Worm (Caenorhabditis elegans) whole organism, late embryonic: ENCODE measurements around the gene C25G4.3.

Experiments
- F13H6.1 ChIP-seq: sonication (generic microtip); optimal IDR thresholded peaks from 2 replicates; lab custom pipeline; 2016; ENCODE audit warnings: missing genetic modification characterization, missing compliant biosample characterization
- K02D7.2 ChIP-seq: sonication (generic microtip); optimal IDR thresholded peaks from 2 replicates; lab custom pipeline; 2017; ENCODE audit warnings: mild to moderate bottlenecking, missing genetic modification characterization, missing compliant biosample characterization
- T23F11.4 ChIP-seq: fragments of 200-800 bp; sonication (Bioruptor generic); optimal IDR thresholded peaks from 2 replicates; lab custom pipeline; 2018; ENCODE audit warnings: mild to moderate bottlenecking, missing genetic modification characterization, missing compliant biosample characterization
- ama-1 ChIP-seq: fragments of 150-350 bp; optimal IDR thresholded peaks from 2 replicates; lab custom pipeline; 2014
- ceh-14 ChIP-seq: sonication (generic microtip); optimal IDR thresholded peaks from 2 replicates; lab custom pipeline; 2016; ENCODE audit warnings: missing genotype, missing genetic modification characterization, missing compliant biosample characterization
- ceh-18 ChIP-seq: sonication (generic microtip); optimal IDR thresholded peaks from 2 replicates; lab custom pipeline; 2016; ENCODE audit warnings: missing genetic modification characterization, missing compliant biosample characterization
- ceh-19 ChIP-seq: fragments of 200-800 bp; sonication (Bioruptor generic); optimal IDR thresholded peaks from 2 replicates; lab custom pipeline; 2018; ENCODE audit warnings: mild to moderate bottlenecking, missing genetic modification characterization, missing compliant biosample characterization
- ceh-24 ChIP-seq: sonication (generic microtip); optimal IDR thresholded peaks from 2 replicates; lab custom pipeline; 2016; ENCODE audit warnings: mild to moderate bottlenecking, missing genetic modification characterization, missing compliant biosample characterization
- ceh-30 ChIP-seq: fragments of 150-350 bp; optimal IDR thresholded peaks from 2 replicates; lab custom pipeline; 2014; ENCODE audit warnings: missing biosample characterization, missing genetic modification characterization
- ceh-34 ChIP-seq: sonication (generic microtip); optimal IDR thresholded peaks from 2 replicates; lab custom pipeline; 2016; ENCODE audit warnings: mild to moderate bottlenecking, missing genetic modification characterization, missing compliant biosample characterization
- ceh-6 ChIP-seq: fragments of 200-800 bp; sonication (Bioruptor generic); optimal IDR thresholded peaks from 2 replicates; lab custom pipeline; 2018; ENCODE audit warnings: mild to moderate bottlenecking, missing genetic modification characterization, missing compliant biosample characterization
- ceh-9 ChIP-seq: sonication (generic microtip); optimal IDR thresholded peaks from 2 replicates; lab custom pipeline; 2016; ENCODE audit warnings: mild to moderate bottlenecking, missing genetic modification characterization, inconsistent platforms, missing compliant biosample characterization
- elt-2 ChIP-seq: sonication (generic microtip); optimal IDR thresholded peaks from 2 replicates; lab custom pipeline; 2016; ENCODE audit warnings: missing genetic modification reagents, missing genetic modification characterization, missing compliant biosample characterization
- ets-4 ChIP-seq: sonication (generic microtip); optimal IDR thresholded peaks from 2 replicates; lab custom pipeline; 2016; ENCODE audit warnings: missing genetic modification characterization, missing compliant biosample characterization
- fkh-10 ChIP-seq: fragments of 150-350 bp; optimal IDR thresholded peaks from 2 replicates; lab custom pipeline; 2014; ENCODE audit warnings: missing biosample characterization, missing genetic modification reagents, missing genetic modification characterization
- gmeb-2 ChIP-seq: sonication (generic microtip); optimal IDR thresholded peaks from 2 replicates; lab custom pipeline; 2016; ENCODE audit warnings: missing genetic modification characterization, inconsistent platforms, missing compliant biosample characterization
- hlh-30 ChIP-seq: sonication (generic microtip); optimal IDR thresholded peaks from 2 replicates; lab custom pipeline; 2017; ENCODE audit warnings: antibody characterized with exemption, missing genetic modification characterization, missing compliant biosample characterization; ENCODE audit not compliant: insufficient read depth
- lim-6 ChIP-seq: sonication (generic microtip); optimal IDR thresholded peaks from 2 replicates; lab custom pipeline; 2016; ENCODE audit warnings: missing genetic modification characterization, missing compliant biosample characterization
- madf-2 ChIP-seq: sonication (generic microtip); optimal IDR thresholded peaks from 2 replicates; lab custom pipeline; 2017; ENCODE audit warnings: missing genetic modification characterization, missing compliant biosample characterization
- nfya-1 ChIP-seq: sonication (generic microtip); optimal IDR thresholded peaks from 2 replicates; lab custom pipeline; 2017; ENCODE audit warnings: missing genetic modification characterization, mild to moderate bottlenecking, missing compliant biosample characterization, antibody characterized with exemption, moderate library complexity
- npax-4 ChIP-seq: sonication (generic microtip); optimal IDR thresholded peaks from 2 replicates; lab custom pipeline; 2016; ENCODE audit warnings: missing genetic modification characterization, missing compliant biosample characterization
- odd-2 ChIP-seq: sonication (generic microtip); optimal IDR thresholded peaks from 2 replicates; lab custom pipeline; 2017; ENCODE audit warnings: antibody characterized with exemption, mild to moderate bottlenecking, missing genetic modification characterization, missing compliant biosample characterization
- pag-3 ChIP-seq: sonication (generic microtip); optimal IDR thresholded peaks from 2 replicates; lab custom pipeline; 2016; ENCODE audit warnings: missing compliant biosample characterization, missing genetic modification characterization, borderline replicate concordance
- pat-9 ChIP-seq: fragments of 200-800 bp; sonication (Bioruptor generic); optimal IDR thresholded peaks from 2 replicates; lab custom pipeline; 2018; ENCODE audit warnings: mild to moderate bottlenecking, missing genetic modification characterization, moderate library complexity, missing compliant biosample characterization
- pha-2 ChIP-seq: sonication (generic microtip); optimal IDR thresholded peaks from 2 replicates; lab custom pipeline; 2017; ENCODE audit warnings: mild to moderate bottlenecking, missing genetic modification characterization, missing compliant biosample characterization
- pha-4 ChIP-seq: fragments of 150-350 bp; optimal IDR thresholded peaks from 2 replicates; lab custom pipeline; 2018; ENCODE audit warnings: missing biosample characterization, missing genetic modification reagents, missing genetic modification characterization
- pros-1 ChIP-seq: fragments of 150-350 bp; optimal IDR thresholded peaks from 2 replicates; lab custom pipeline; 2014; ENCODE audit warnings: missing biosample characterization, missing genetic modification reagents, missing genetic modification characterization
- ref-2 ChIP-seq: sonication (generic microtip); optimal IDR thresholded peaks from 2 replicates; lab custom pipeline; 2016; ENCODE audit warnings: missing genetic modification characterization, missing compliant biosample characterization
- sdc-2 ChIP-seq: sonication (generic microtip); optimal IDR thresholded peaks from 2 replicates; lab custom pipeline; 2016; ENCODE audit warnings: missing genotype, missing genetic modification characterization, missing compliant biosample characterization
- tbx-7 ChIP-seq: sonication (generic microtip); optimal IDR thresholded peaks from 2 replicates; lab custom pipeline; 2016; ENCODE audit warnings: missing genotype, missing genetic modification characterization, missing compliant biosample characterization
- unc-3 ChIP-seq, 2 experiments: fragments of 200-800 bp in 1 of 2; sonication (Bioruptor generic) in 1 of 2; sonication (generic microtip) in 1 of 2; conservative IDR thresholded peaks in 1 of 2; optimal IDR thresholded peaks in 1 of 2; 2 replicates each; pipeline versions ENCODE4 v1.3.6 to Lab custom; 2016 to 2022; ENCODE audit warnings: missing compliant biosample characterization in 2 of 2, missing genetic modification characterization in 2 of 2, missing genetic modification reagents in 1 of 2
- unc-42 ChIP-seq: sonication (generic microtip); optimal IDR thresholded peaks from 2 replicates; lab custom pipeline; 2016; ENCODE audit warnings: missing genotype, missing genetic modification characterization, missing compliant biosample characterization
- unc-55 ChIP-seq: sonication (generic microtip); optimal IDR thresholded peaks from 2 replicates; lab custom pipeline; 2017; ENCODE audit warnings: missing biosample characterization, missing genetic modification reagents, missing genetic modification characterization
- unc-86 ChIP-seq: sonication (generic microtip); optimal IDR thresholded peaks from 2 replicates; lab custom pipeline; 2016; ENCODE audit warnings: missing genetic modification characterization, missing compliant biosample characterization
- ztf-16 ChIP-seq: sonication (generic microtip); optimal IDR thresholded peaks from 2 replicates; lab custom pipeline; 2017; ENCODE audit warnings: missing genetic modification characterization, missing compliant biosample characterization

Gene C25G4.3

DNA sequence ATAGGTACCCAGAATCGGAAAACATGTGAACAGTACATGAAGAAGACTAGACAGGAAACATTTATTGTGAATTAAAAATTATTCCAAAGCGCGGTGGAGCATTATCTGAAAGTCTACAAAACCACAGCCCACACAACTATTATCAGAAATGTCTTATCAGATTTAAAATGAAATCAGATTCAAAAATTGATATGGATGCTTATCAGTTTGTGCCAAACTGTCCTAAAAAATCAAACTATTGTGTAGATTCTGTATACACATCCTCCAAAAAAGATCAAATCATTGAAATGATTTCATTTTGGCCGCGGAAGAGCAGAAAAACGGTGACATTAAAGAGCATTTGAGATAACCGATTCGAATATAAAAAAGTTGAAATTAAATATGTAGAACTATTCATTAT lies 10.2 kb downstream of the C25G4.3 start, which contains the start of gene irg-4:
Gene irg-4 (plus strand): TSS at position 392 of the 400 bp plus-strand sequence.
- no peak for TF ChIP-seq unc-86 (tag; lab: Kevin White, UChicago)
- TF ChIP-seq elt-2: peak; percentile 77
- TF ChIP-seq, all 69 proteins: peak for 1

DNA sequence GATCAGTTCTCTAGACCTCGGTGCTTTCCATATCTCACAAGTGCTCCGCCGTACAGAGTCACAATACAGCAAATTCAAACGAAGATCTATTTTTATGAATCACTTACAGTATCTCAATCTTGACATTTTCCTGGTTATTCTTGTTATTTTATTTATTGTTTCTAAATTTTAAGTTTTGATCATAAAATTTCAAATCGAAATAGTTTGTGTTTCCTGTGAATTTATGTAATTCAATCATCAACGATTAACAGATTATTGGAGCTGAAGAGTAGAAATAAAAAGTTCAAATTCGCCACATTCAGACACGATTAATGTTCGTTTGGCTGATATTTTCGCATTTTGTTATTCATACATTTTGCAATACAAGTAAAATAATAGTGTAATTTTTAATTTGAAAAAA lies 13.3 kb downstream of the C25G4.3 start, which contains the start of gene clec-184:
Gene clec-184 (plus strand): TSS at position 301 of the 400 bp plus-strand sequence.
- no peak for TF ChIP-seq elt-2
- no peak for TF ChIP-seq odd-2
- TF ChIP-seq fkh-10 (GFP tag; lab: Kevin White, UChicago): no peak
- no peak for TF ChIP-seq ceh-19 (GFP tag; lab: Kevin White, UChicago)
- TF ChIP-seq nfya-1 (tag; lab: Kevin White, UChicago): no peak
- TF ChIP-seq K02D7.2 (tag; lab: Kevin White, UChicago): no peak

DNA sequence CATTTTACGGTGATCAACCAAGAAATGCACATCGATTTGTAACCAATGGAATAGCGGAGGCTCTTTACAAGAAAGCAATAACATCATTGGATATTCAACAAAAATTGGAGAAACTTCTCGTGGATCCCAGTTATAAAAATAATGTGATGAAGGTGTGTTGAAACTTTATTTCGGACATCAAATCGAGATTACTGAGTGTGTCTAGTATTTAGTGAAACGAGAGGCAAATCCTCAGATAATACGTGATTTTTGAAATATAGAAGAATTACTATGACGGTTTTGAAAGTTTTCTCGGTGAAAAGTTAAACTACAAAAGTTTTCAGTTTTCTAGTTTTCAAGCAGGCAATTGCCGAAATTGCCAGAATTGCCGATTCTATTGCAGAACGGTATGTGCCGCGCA lies 13.9 kb downstream of the C25G4.3 start:
- no peak for TF ChIP-seq ceh-6 (GFP tag; lab: Kevin White, UChicago)
- no peak for TF ChIP-seq ets-4 (tag; lab: Kevin White, UChicago)
- TF ChIP-seq sdc-2: no peak

DNA sequence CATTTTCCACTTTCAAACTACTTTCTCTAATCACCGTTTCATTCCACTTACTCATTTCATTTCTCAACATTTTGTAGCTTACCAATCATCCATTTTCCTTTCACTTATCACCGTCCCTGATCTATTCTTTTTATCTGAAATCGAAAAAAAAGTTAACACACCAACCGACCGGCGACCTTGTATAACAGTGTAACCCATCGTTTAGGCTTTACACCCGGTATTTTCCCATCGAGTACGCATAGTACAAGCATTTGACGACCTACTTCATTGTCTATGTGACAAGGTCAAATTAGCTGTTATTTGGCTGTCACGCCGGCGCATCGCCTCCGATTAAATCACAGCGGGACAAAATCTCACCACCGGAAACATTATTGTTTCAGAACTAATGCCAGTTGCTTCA lies 16.2 kb downstream of the C25G4.3 start:
- TF ChIP-seq K02D7.2 (tag; lab: Kevin White, UChicago): no peak
- no peak for TF ChIP-seq ceh-9
- TF ChIP-seq lim-6: no peak
- no peak for TF ChIP-seq hlh-30 (tag; lab: Kevin White, UChicago)
- no peak for TF ChIP-seq ceh-24 (tag; lab: Kevin White, UChicago)
- TF ChIP-seq ceh-14 (tag; lab: Kevin White, UChicago): no peak
- TF ChIP-seq ref-2 (tag; lab: Kevin White, UChicago): no peak
- TF ChIP-seq ztf-16 (tag; lab: Kevin White, UChicago): no peak
- TF ChIP-seq pros-1 (tag; lab: Kevin White, UChicago): no peak
- TF ChIP-seq pha-2: no peak
- no peak for TF ChIP-seq ceh-6 (GFP tag; lab: Kevin White, UChicago)
- no peak for TF ChIP-seq odd-2
- TF ChIP-seq T23F11.4: no peak
- no peak for TF ChIP-seq ama-1 (lab: Kevin White, UChicago)
- TF ChIP-seq unc-86 (tag; lab: Kevin White, UChicago): no peak

DNA sequence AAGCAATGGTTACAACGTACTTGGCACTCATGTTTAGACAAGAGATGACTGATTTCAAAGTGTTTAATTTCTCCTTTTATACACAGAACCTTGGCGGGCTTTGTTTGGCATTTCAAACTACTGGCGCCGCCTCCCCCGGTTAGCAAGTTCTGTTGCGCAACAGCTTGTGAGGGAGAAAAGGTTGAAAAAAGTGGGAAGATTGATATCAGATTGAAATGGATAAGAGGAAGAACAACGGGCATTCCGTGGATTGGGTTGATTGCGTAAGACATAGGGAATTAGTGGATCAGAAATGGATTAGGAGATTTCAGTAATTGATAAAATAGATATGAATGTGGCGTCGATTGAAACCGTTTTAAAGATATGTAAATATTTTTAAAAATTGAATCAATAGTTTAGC lies 17.2 kb downstream of the C25G4.3 start, which contains the start of gene col-130:
Gene col-130 (minus strand): TSS at position 50 of the 400 bp plus-strand sequence.
- no peak for TF ChIP-seq pat-9 (tag; lab: Kevin White, UChicago)
- TF ChIP-seq ceh-34 (tag; lab: Kevin White, UChicago): no peak
- TF ChIP-seq npax-4 (tag; lab: Kevin White, UChicago): no peak
- TF ChIP-seq unc-3 (GFP tag; conservative IDR thresholded peaks at IDR 0.05; lab: Robert Waterston, UW): no peak
- no peak for TF ChIP-seq unc-3 (tag; optimal IDR thresholded peaks at IDR 0.05; lab: Kevin White, UChicago)

DNA sequence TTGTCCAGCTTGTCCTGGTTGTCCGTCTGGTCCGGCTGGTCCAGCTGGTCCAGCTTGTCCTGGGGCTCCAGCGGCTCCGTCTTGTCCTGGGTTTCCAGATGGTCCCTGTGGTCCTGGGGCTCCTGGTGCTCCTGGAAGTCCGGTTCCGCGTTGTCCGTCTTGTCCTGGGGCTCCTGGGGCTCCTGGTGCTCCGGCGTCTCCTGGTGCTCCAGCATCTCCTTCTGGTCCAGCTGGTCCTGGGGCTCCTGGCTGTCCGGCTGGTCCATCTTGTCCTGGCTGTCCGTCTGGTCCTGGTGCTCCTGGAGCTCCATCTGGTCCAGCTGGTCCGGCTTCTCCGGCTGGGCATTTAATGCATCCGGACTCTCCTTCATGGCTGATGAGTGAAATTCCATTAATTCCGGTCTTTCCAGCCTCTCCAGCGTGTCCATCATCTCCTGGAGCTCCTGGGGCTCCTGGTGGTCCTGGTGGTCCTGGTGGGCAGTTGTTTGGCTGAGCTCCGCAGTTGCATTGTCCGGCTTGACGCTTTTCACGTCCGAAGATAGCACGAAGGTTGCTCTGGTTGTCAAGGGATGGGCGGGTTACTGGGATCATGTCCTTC lies 17.9 kb downstream of the C25G4.3 start:
- TF ChIP-seq ceh-6 (GFP tag; lab: Kevin White, UChicago) (no peak), gmeb-2 (tag; lab: Kevin White, UChicago) (no peak), pag-3 (no peak), tbx-7 (no peak), F13H6.1 (tag; lab: Kevin White, UChicago) (peak; percentile 25), pat-9 (tag; lab: Kevin White, UChicago) (no peak), ztf-16 (tag; lab: Kevin White, UChicago) (peak; percentile 78), hlh-30 (tag; lab: Kevin White, UChicago) (no peak), madf-2 (tag; lab: Kevin White, UChicago) (no peak), ceh-30 (tag; lab: Kevin White, UChicago) (no peak), unc-42 (tag; lab: Kevin White, UChicago) (peak; percentile 0), ama-1 (lab: Kevin White, UChicago) (no peak), pha-4 (tag; lab: Kevin White, UChicago) (no peak), unc-55 (GFP tag; lab: Kevin White, UChicago) (no peak), ceh-18 (peak; percentile 30), pros-1 (tag; lab: Kevin White, UChicago) (no peak)
